Worm (Caenorhabditis elegans): Measurements from ENCODE around the gene srh-61.

DNA sequence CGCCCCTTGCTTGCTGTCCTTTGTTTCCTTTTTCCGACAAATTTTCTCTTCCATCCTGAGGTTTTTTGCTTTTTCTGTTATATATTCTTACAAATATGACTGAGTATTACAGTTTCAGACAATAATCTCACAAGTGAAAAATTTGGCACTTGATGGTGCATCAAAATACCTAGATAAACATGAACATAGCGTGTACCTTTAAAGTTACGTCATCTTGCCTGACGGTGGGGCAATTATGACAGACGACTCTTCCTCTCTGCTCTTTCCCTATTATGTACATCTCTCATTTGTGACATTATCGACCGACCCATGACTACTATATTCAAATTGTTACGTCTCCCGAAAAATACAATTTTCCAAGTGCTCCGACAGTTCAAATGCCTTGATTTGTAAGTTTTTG, 33.6 kb downstream of the srh-61 start, which contains the start of gene fbxb-102:
- no peak for TF ChIP-seq tbx-2 (tag; optimal IDR thresholded peaks at IDR 0.05)
- TF ChIP-seq unc-62 (GFP tag; optimal IDR thresholded peaks at IDR 0.05): no peak
